Fruit fly (Drosophila melanogaster): Measurements from ENCODE around the gene CG9368.

The CG9368 gene

dm6 chr3L:19575650-19576049 lies 25.8 kb upstream of the CG9368 start (continued):
- no peak for TF ChIP-seq CG11085 (GFP tag; IDR thresholded peaks at IDR 0.05)
- no peak for TF ChIP-seq croc (GFP tag; conservative IDR thresholded peaks at IDR 0.05)
- TF ChIP-seq Max (GFP tag; optimal IDR thresholded peaks at IDR 0.05): no peak
- TF ChIP-seq B-H1 (GFP tag; IDR thresholded peaks at IDR 0.05): no peak
- no peak for TF ChIP-seq inv (GFP tag; IDR thresholded peaks at IDR 0.05; ENCODE audit: partially characterized antibody)
- TF ChIP-seq CG43689 (GFP tag; IDR thresholded peaks at IDR 0.05): no peak
- TF ChIP-seq sqz (GFP tag; optimal IDR thresholded peaks at IDR 0.05): peak; percentile 24
- no peak for TF ChIP-seq CG16815 (GFP tag; optimal IDR thresholded peaks at IDR 0.05)
- peak; percentile 71; the same call in 2 of the 3 replicates for TF ChIP-seq ci (GFP tag; IDR thresholded peaks at IDR 0.05)
- TF ChIP-seq CG12071 (GFP tag; optimal IDR thresholded peaks at IDR 0.05): peak; percentile 66
- no peak for TF ChIP-seq CG4820 (GFP tag; optimal IDR thresholded peaks at IDR 0.05)
- TF ChIP-seq ash1 (GFP tag; optimal IDR thresholded peaks at IDR 0.05): no peak
- TF ChIP-seq ase (GFP tag; IDR thresholded peaks at IDR 0.05): no peak
- no peak for TF ChIP-seq corto (GFP tag; optimal IDR thresholded peaks at IDR 0.05)
- TF ChIP-seq Hmx (GFP tag; optimal IDR thresholded peaks at IDR 0.05): no peak
- TF ChIP-seq MBD-R2 (GFP tag; IDR thresholded peaks at IDR 0.05): no peak
- 0 out of 3 replicates have a peak, but pooled peaks have one; percentile 38 for TF ChIP-seq so (GFP tag; IDR thresholded peaks at IDR 0.05)
- peak; percentile 24; the same call in 1 of the 2 replicates for TF ChIP-seq E2f2 (GFP tag; IDR thresholded peaks at IDR 0.05)
- no peak for TF ChIP-seq B-H2 (GFP tag; optimal IDR thresholded peaks at IDR 0.05)
- no peak for TF ChIP-seq lov (optimal IDR thresholded peaks at IDR 0.05)
- no peak for TF ChIP-seq lov (GFP tag; IDR thresholded peaks at IDR 0.05)
- TF ChIP-seq Fer2 (tag; optimal IDR thresholded peaks at IDR 0.05): no peak
- peak; percentile 40 for TF ChIP-seq cg (GFP tag; optimal IDR thresholded peaks at IDR 0.05)
- TF ChIP-seq CG31388 (GFP tag; optimal IDR thresholded peaks at IDR 0.05): no peak
- no peak for TF ChIP-seq CG10147 (GFP tag; optimal IDR thresholded peaks at IDR 0.05)
- no peak for TF ChIP-seq pho (GFP tag; optimal IDR thresholded peaks at IDR 0.05)
- TF ChIP-seq prd (optimal IDR thresholded peaks at IDR 0.05): no peak
- TF ChIP-seq prd (GFP tag; IDR thresholded peaks at IDR 0.05): no peak
- TF ChIP-seq CG17385 (GFP tag; optimal IDR thresholded peaks at IDR 0.05): peak; percentile 40
- no peak for TF ChIP-seq Six4 (GFP tag; optimal IDR thresholded peaks at IDR 0.05)
- peak; percentile 21 for TF ChIP-seq CG14710 (tag; optimal IDR thresholded peaks at IDR 0.05)
- no peak for TF ChIP-seq toy (GFP tag; IDR thresholded peaks at IDR 0.05)
- TF ChIP-seq CG15696 (tag; optimal IDR thresholded peaks at IDR 0.05): peak; percentile 42
- peak; percentile 18 for TF ChIP-seq Lhr (GFP tag; optimal IDR thresholded peaks at IDR 0.05)
- no peak for TF ChIP-seq HLH3B (GFP tag; IDR thresholded peaks at IDR 0.05)
- peak; percentile 24 for TF ChIP-seq CG33213 (GFP tag; optimal IDR thresholded peaks at IDR 0.05)
- TF ChIP-seq CG9437 (GFP tag; optimal IDR thresholded peaks at IDR 0.05): no peak
- peak; percentile 49 for TF ChIP-seq CG13424 (tag; optimal IDR thresholded peaks at IDR 0.05)
- peak; percentile 36 for TF ChIP-seq CG17359 (tag; optimal IDR thresholded peaks at IDR 0.05)
- TF ChIP-seq ro (GFP tag; IDR thresholded peaks at IDR 0.05): no peak
- peak; percentile 83 for TF ChIP-seq sens (GFP tag)
- TF ChIP-seq CG18011 (GFP tag; optimal IDR thresholded peaks at IDR 0.05): no peak
- peak; percentile 62 for TF ChIP-seq CG6813 (GFP tag; optimal IDR thresholded peaks at IDR 0.05)
- TF ChIP-seq Dbx (GFP tag; IDR thresholded peaks at IDR 0.05): no peak
- no peak for TF ChIP-seq chn (GFP tag; optimal IDR thresholded peaks at IDR 0.05)
- no peak for TF ChIP-seq hth (optimal IDR thresholded peaks at IDR 0.05)
- no peak for TF ChIP-seq Oaz (GFP tag; IDR thresholded peaks at IDR 0.05)
- TF ChIP-seq HLHmδ (GFP tag; optimal IDR thresholded peaks at IDR 0.05): peak; percentile 61
- TF ChIP-seq otp (GFP tag; IDR thresholded peaks at IDR 0.05): no peak; the same call in 2 of the 3 replicates
- TF ChIP-seq CG17328 (GFP tag; IDR thresholded peaks at IDR 0.05): no peak
- no peak for TF ChIP-seq CG10366 (GFP tag; IDR thresholded peaks at IDR 0.05)
- TF ChIP-seq sug (tag; optimal IDR thresholded peaks at IDR 0.05): peak; percentile 40
- no peak; the same call in 2 of the 3 replicates for TF ChIP-seq Optix (GFP tag; IDR thresholded peaks at IDR 0.05)
